Fruit fly (Drosophila melanogaster) whole organism: ENCODE measurements around the gene CG13455.

Source experiments
- CG8478 ChIP-seq: fragments of >200 bp; optimal IDR thresholded peaks from 2 replicates; lab custom pipeline; 2018; ENCODE audit warnings: inconsistent platforms
- Dll ChIP-seq: fragments of >200 bp; optimal IDR thresholded peaks from 2 replicates; lab custom pipeline; 2017
- EcR ChIP-seq, 2 experiments: fragments of >200 bp; optimal IDR thresholded peaks; 2 replicates each; lab custom pipeline; 2017; ENCODE audit warnings: missing biosample characterization in 2 of 2, missing genetic modification characterization in 2 of 2, missing genetic modification reagents in 2 of 2
- pan ChIP-seq: fragments of >200 bp; optimal IDR thresholded peaks from 2 replicates; lab custom pipeline; 2017
- psq ChIP-seq: fragments of >200 bp; optimal IDR thresholded peaks from 2 replicates; lab custom pipeline; 2017
- usp ChIP-seq: fragments of >200 bp; optimal IDR thresholded peaks from 2 replicates; lab custom pipeline; 2017; ENCODE audit warnings: missing biosample characterization, missing genetic modification characterization, mixed read lengths

Gene CG13455

dm6 chr3L:15538582-15539490, 42.5 kb downstream of the CG13455 start:
- TF ChIP-seq CG8478 (no peak), pan (no peak), usp (GFP tag; lab: Kevin White, UChicago) (no peak), psq (no peak)

dm6 chr3L:15539903-15540409, 43.6 kb downstream of the CG13455 start:
- TF ChIP-seq Dll (lab: Kevin White, UChicago): no peak
- no peak for TF ChIP-seq usp (GFP tag; lab: Kevin White, UChicago)
- no peak for TF ChIP-seq CG8478
- TF ChIP-seq pan: no peak
- TF ChIP-seq psq: no peak
- no peak for TF ChIP-seq EcR (GFP tag; optimal IDR thresholded peaks at IDR 0.05; lab: Kevin White, UChicago)

dm6 chr3L:15540682-15541081, 44.3 kb downstream of the CG13455 start:
- TF ChIP-seq usp (GFP tag; lab: Kevin White, UChicago) (no peak), CG8478 (no peak), psq (no peak), EcR (GFP tag; optimal IDR thresholded peaks at IDR 0.05; lab: Kevin White, UChicago) (no peak), Dll (lab: Kevin White, UChicago) (no peak), pan (no peak)

dm6 chr3L:15541281-15541680, 44.9 kb downstream of the CG13455 start:
- TF ChIP-seq pan (no peak), EcR (GFP tag; optimal IDR thresholded peaks at IDR 0.05; lab: Kevin White, UChicago) (no peak), psq (no peak), usp (GFP tag; lab: Kevin White, UChicago) (no peak), Dll (lab: Kevin White, UChicago) (no peak), CG8478 (no peak)

dm6 chr3L:15543049-15543448, 46.7 kb downstream of the CG13455 start:
- TF ChIP-seq pan (no peak), usp (GFP tag; lab: Kevin White, UChicago) (no peak), psq (no peak), EcR (GFP tag; optimal IDR thresholded peaks at IDR 0.05; lab: Kevin White, UChicago) (no peak)

dm6 chr3L:15543467-15543866, 47.1 kb downstream of the CG13455 start:
- no peak for TF ChIP-seq usp (GFP tag; lab: Kevin White, UChicago)
- TF ChIP-seq pan: no peak
- TF ChIP-seq Dll (lab: Kevin White, UChicago): no peak
- TF ChIP-seq EcR (GFP tag; optimal IDR thresholded peaks at IDR 0.05; lab: Kevin White, UChicago): no peak
- TF ChIP-seq CG8478: no peak
- TF ChIP-seq psq: no peak

dm6 chr3L:15544455-15545415, 48.4 kb downstream of the CG13455 start:
- TF ChIP-seq pan: no peak
- TF ChIP-seq EcR (GFP tag; optimal IDR thresholded peaks at IDR 0.05; lab: Kevin White, UChicago): peak; percentile 69 to 76

- no peak for TF ChIP-seq Dll (lab: Kevin White, UChicago)
- peak; percentile 32 for TF ChIP-seq pan
Measured at dm6 chr3L:15547187-15547790, 50.9 kb downstream of the CG13455 start.
